Worm (Caenorhabditis elegans) whole organism, L1 larva: ENCODE measurements around the gene ZC449.5.

Experiments used
- alr-1 ChIP-seq: fragments of 200-800 bp; sonication (Bioruptor generic); optimal IDR thresholded peaks from 2 replicates; lab custom pipeline; 2018; ENCODE audit warnings: borderline replicate concordance, mild to moderate bottlenecking, missing genetic modification characterization, missing compliant biosample characterization
- lin-15B ChIP-seq: fragments of 150-350 bp; sonication (generic microtip); optimal IDR thresholded peaks from 3 replicates; lab custom pipeline; 2014; ENCODE audit warnings: missing biosample characterization, missing genetic modification characterization
- lin-39 ChIP-seq: fragments of 150-350 bp; optimal IDR thresholded peaks from 2 replicates; lab custom pipeline; 2014; ENCODE audit warnings: missing biosample characterization, missing genetic modification reagents, missing genetic modification characterization
- nhr-11 ChIP-seq: fragments of 150-350 bp; optimal IDR thresholded peaks from 2 replicates; lab custom pipeline; 2014; ENCODE audit warnings: missing biosample characterization, missing genetic modification characterization
- nhr-76 ChIP-seq: sonication (generic microtip); optimal IDR thresholded peaks from 2 replicates; lab custom pipeline; 2017; ENCODE audit warnings: missing biosample characterization, missing genetic modification characterization
- nhr-84 ChIP-seq: sonication (generic microtip); optimal IDR thresholded peaks from 2 replicates; lab custom pipeline; 2017; ENCODE audit warnings: missing biosample characterization, missing genetic modification characterization
- sox-4 ChIP-seq: sonication (generic microtip); optimal IDR thresholded peaks from 2 replicates; lab custom pipeline; 2016; ENCODE audit warnings: missing genetic modification characterization, missing compliant biosample characterization

- TF ChIP-seq nhr-76 (tag; lab: Kevin White, UChicago) (no peak), nhr-11 (tag; lab: Kevin White, UChicago) (no peak), alr-1 (tag; lab: Kevin White, UChicago) (no peak), lin-15B (tag; lab: Kevin White, UChicago) (no peak), nhr-84 (tag; lab: Kevin White, UChicago) (no peak), lin-39 (tag; lab: Kevin White, UChicago) (no peak), sox-4 (tag; lab: Kevin White, UChicago) (no peak)
Measured at ce11 chrX:5063750-5064652, 26.4 kb upstream of the ZC449.5 start, which contains the start of gene C24H10.2.
